Fruit fly (Drosophila melanogaster) whole organism, embryonic: ENCODE data around the gene bi.

Experiments used
- ATbp ChIP-seq: fragments of 200-800 bp; sonication (Bioruptor generic); optimal IDR thresholded peaks from 2 replicates; lab custom pipeline; 2017; ENCODE audit warnings: missing biosample characterization, mild to moderate bottlenecking, missing genetic modification characterization, missing genetic modification reagents
- Ada2b ChIP-seq: fragments of 200-800 bp; sonication (Bioruptor generic); IDR thresholded peaks from 2 replicates; pipeline ENCODE4 v1.3.6; 2022; ENCODE audit warnings: missing biosample characterization, missing genetic modification characterization
- B-H2 ChIP-seq: fragments of 200-800 bp; sonication (Bioruptor generic); optimal IDR thresholded peaks from 2 replicates; lab custom pipeline; 2018; ENCODE audit warnings: missing biosample characterization, mild to moderate bottlenecking, missing genetic modification characterization
- BtbVII ChIP-seq: fragments of 200-800 bp; sonication (Bioruptor generic); optimal IDR thresholded peaks from 3 replicates; lab custom pipeline; 2017; ENCODE audit warnings: missing biosample characterization, mild to moderate bottlenecking, missing genetic modification characterization
- CG10209 ChIP-seq: fragments of 200-800 bp; sonication (Bioruptor generic); optimal IDR thresholded peaks from 3 replicates; lab custom pipeline; 2017; ENCODE audit warnings: missing biosample characterization, mild to moderate bottlenecking, missing genetic modification characterization, missing genetic modification reagents
- CG10274 ChIP-seq: fragments of 200-800 bp; sonication (Bioruptor generic); optimal IDR thresholded peaks from 3 replicates; lab custom pipeline; 2017; ENCODE audit warnings: missing biosample characterization, mild to moderate bottlenecking, missing genetic modification characterization
- CG10431 ChIP-seq: fragments of 200-800 bp; sonication (Bioruptor generic); optimal IDR thresholded peaks from 3 replicates; lab custom pipeline; 2018; ENCODE audit warnings: missing biosample characterization, mild to moderate bottlenecking, missing genetic modification characterization
- CG11456 ChIP-seq: fragments of 200-800 bp; sonication (Bioruptor generic); IDR thresholded peaks from 3 replicates; pipeline ENCODE4 v1.3.6; 2022; ENCODE audit warnings: missing biosample characterization, missing genetic modification characterization
- CG12071 ChIP-seq: fragments of 200-800 bp; sonication (Bioruptor generic); optimal IDR thresholded peaks from 3 replicates; lab custom pipeline; 2018; ENCODE audit warnings: missing biosample characterization, mild to moderate bottlenecking, missing genetic modification characterization
- CG14441 ChIP-seq: fragments of 200-800 bp; sonication (Bioruptor generic); IDR thresholded peaks from 2 replicates; pipeline ENCODE4 v1.3.6; 2022; ENCODE audit warnings: missing biosample characterization, missing genetic modification characterization
- CG15011 ChIP-seq: fragments of 200-800 bp; sonication (Bioruptor generic); optimal IDR thresholded peaks from 3 replicates; lab custom pipeline; 2018; ENCODE audit warnings: missing biosample characterization, mild to moderate bottlenecking, missing genetic modification characterization
- CG1647 ChIP-seq: fragments of 200-800 bp; sonication (Bioruptor generic); optimal IDR thresholded peaks from 3 replicates; lab custom pipeline; 2016; ENCODE audit warnings: missing biosample characterization, missing genetic modification characterization
- CG16815 ChIP-seq: fragments of 200-800 bp; sonication (Bioruptor generic); optimal IDR thresholded peaks from 3 replicates; lab custom pipeline; 2017; ENCODE audit warnings: missing biosample characterization, mild to moderate bottlenecking, missing genetic modification characterization
- CG17361 ChIP-seq: fragments of 200-800 bp; sonication (Bioruptor generic); IDR thresholded peaks from 3 replicates; pipeline ENCODE4 v1.3.6; 2022; ENCODE audit warnings: missing biosample characterization, missing genetic modification characterization
- CG18262 ChIP-seq: fragments of 200-800 bp; optimal IDR thresholded peaks from 3 replicates; lab custom pipeline; 2019; ENCODE audit warnings: missing biosample characterization, mild to moderate bottlenecking, missing genetic modification characterization, moderate library complexity
- CG18619 ChIP-seq: fragments of 200-800 bp; sonication (Bioruptor generic); optimal IDR thresholded peaks from 3 replicates; lab custom pipeline; 2017; ENCODE audit warnings: missing biosample characterization, mild to moderate bottlenecking, missing genetic modification characterization
- CG30020 ChIP-seq: fragments of 200-800 bp; optimal IDR thresholded peaks from 2 replicates; lab custom pipeline; 2019; ENCODE audit warnings: missing biosample characterization, mild to moderate bottlenecking, missing genetic modification characterization, moderate library complexity
- CG30431 ChIP-seq: fragments of 200-800 bp; sonication (Bioruptor generic); optimal IDR thresholded peaks from 2 replicates; lab custom pipeline; 2017; ENCODE audit warnings: missing biosample characterization, missing genetic modification characterization
- CG3163 ChIP-seq: fragments of 200-800 bp; sonication (Bioruptor generic); optimal IDR thresholded peaks from 3 replicates; lab custom pipeline; 2016; ENCODE audit warnings: missing biosample characterization, missing genetic modification characterization
- CG32772 ChIP-seq: fragments of 200-800 bp; sonication (Bioruptor generic); IDR thresholded peaks from 2 replicates; pipeline ENCODE4 v1.3.6; 2022; ENCODE audit warnings: missing biosample characterization, missing genetic modification characterization
- CG33213 ChIP-seq: fragments of 200-800 bp; sonication (Bioruptor generic); optimal IDR thresholded peaks from 3 replicates; lab custom pipeline; 2016; ENCODE audit warnings: missing biosample characterization, missing genetic modification characterization
- CG3407 ChIP-seq: fragments of 200-800 bp; sonication (Bioruptor generic); optimal IDR thresholded peaks from 2 replicates; lab custom pipeline; 2018; ENCODE audit warnings: missing biosample characterization, mild to moderate bottlenecking, missing genetic modification characterization
- CG34422 ChIP-seq: fragments of 200-800 bp; sonication (Bioruptor generic); IDR thresholded peaks from 3 replicates; pipeline ENCODE4 v1.3.6; 2022; ENCODE audit warnings: missing biosample characterization, missing genetic modification characterization
- CG4617 ChIP-seq: fragments of 200-800 bp; sonication (Bioruptor generic); optimal IDR thresholded peaks from 3 replicates; lab custom pipeline; 2016; ENCODE audit warnings: missing biosample characterization, missing genetic modification characterization, borderline replicate concordance
- CG6175 ChIP-seq: fragments of 200-800 bp; sonication (Bioruptor generic); IDR thresholded peaks from 3 replicates; pipeline ENCODE4 v1.3.6; 2022; ENCODE audit warnings: missing biosample characterization, missing genetic modification characterization
- Deaf1 ChIP-seq: fragments of 200-800 bp; optimal IDR thresholded peaks from 3 replicates; lab custom pipeline; 2019; ENCODE audit warnings: missing biosample characterization, mild to moderate bottlenecking, missing genetic modification characterization, moderate library complexity
- Dek ChIP-seq: fragments of 200-800 bp; sonication (Bioruptor generic); optimal IDR thresholded peaks from 3 replicates; lab custom pipeline; 2019; ENCODE audit warnings: missing biosample characterization, mild to moderate bottlenecking, missing genetic modification characterization, moderate library complexity
- Dip3 ChIP-seq: fragments of 200-800 bp; sonication (Bioruptor generic); optimal IDR thresholded peaks from 3 replicates; lab custom pipeline; 2016; ENCODE audit warnings: missing biosample characterization, missing genetic modification characterization
- Dref ChIP-seq: fragments of 200-800 bp; sonication (Bioruptor generic); IDR thresholded peaks from 2 replicates; pipeline ENCODE4 v1.3.6; 2022; ENCODE audit warnings: missing biosample characterization, missing genetic modification characterization
- HLH3B ChIP-seq: fragments of 200-800 bp; sonication (Bioruptor generic); IDR thresholded peaks from 2 replicates; pipeline ENCODE4 v1.3.6; 2022; ENCODE audit warnings: missing biosample characterization, missing genetic modification characterization
- Lpt ChIP-seq: fragments of >200 bp; optimal IDR thresholded peaks from 2 replicates; lab custom pipeline; 2018; ENCODE audit warnings: missing biosample characterization, missing genetic modification characterization
- MESR4 ChIP-seq: fragments of 200-800 bp; sonication (Bioruptor generic); optimal IDR thresholded peaks from 2 replicates; lab custom pipeline; 2018; ENCODE audit warnings: missing biosample characterization, mild to moderate bottlenecking, missing genetic modification characterization, moderate library complexity
- amos ChIP-seq: fragments of 200-800 bp; sonication (Bioruptor generic); IDR thresholded peaks from 2 replicates; pipeline ENCODE4 v1.3.6; 2022; ENCODE audit warnings: missing biosample characterization, missing genetic modification characterization; ENCODE audit not compliant: partially characterized antibody
- cwo ChIP-seq: fragments of 200-800 bp; sonication (Bioruptor generic); optimal IDR thresholded peaks from 3 replicates; lab custom pipeline; 2017; ENCODE audit warnings: missing biosample characterization, missing genetic modification characterization, mild to moderate bottlenecking, moderate library complexity, missing genetic modification reagents
- disco-r ChIP-seq: fragments of 200-800 bp; sonication (Bioruptor generic); optimal IDR thresholded peaks from 2 replicates; lab custom pipeline; 2016; ENCODE audit warnings: missing biosample characterization, missing genetic modification characterization
- dysf ChIP-seq: fragments of 200-800 bp; sonication (Bioruptor generic); IDR thresholded peaks from 3 replicates; pipeline ENCODE4 v1.3.6; 2022; ENCODE audit warnings: missing biosample characterization, missing genetic modification characterization
- exex ChIP-seq: fragments of 200-800 bp; sonication (Bioruptor generic); optimal IDR thresholded peaks from 4 replicates; lab custom pipeline; 2018; ENCODE audit warnings: missing biosample characterization, mild to moderate bottlenecking, missing genetic modification characterization, moderate library complexity
- gsb ChIP-seq: fragments of 200-800 bp; sonication (Bioruptor generic); IDR thresholded peaks from 2 replicates; pipeline ENCODE4 v1.3.6; 2022; ENCODE audit warnings: missing biosample characterization, missing genetic modification characterization
- ham ChIP-seq: fragments of 200-800 bp; sonication (Bioruptor generic); IDR thresholded peaks from 2 replicates; pipeline ENCODE4 v1.3.6; 2022; ENCODE audit warnings: missing biosample characterization, missing genetic modification characterization
- her ChIP-seq: fragments of 200-800 bp; sonication (Bioruptor generic); optimal IDR thresholded peaks from 2 replicates; lab custom pipeline; 2016; ENCODE audit warnings: missing biosample characterization, missing genetic modification characterization
- ind ChIP-seq: fragments of 200-800 bp; sonication (Bioruptor generic); optimal IDR thresholded peaks from 3 replicates; lab custom pipeline; 2016; ENCODE audit warnings: missing biosample characterization, missing genetic modification characterization
- jing ChIP-seq: fragments of 200-800 bp; sonication (Bioruptor generic); optimal IDR thresholded peaks from 2 replicates; lab custom pipeline; 2018; ENCODE audit warnings: missing biosample characterization, mild to moderate bottlenecking, missing genetic modification characterization
- ken ChIP-seq: fragments of 200-800 bp; sonication (Bioruptor generic); IDR thresholded peaks from 3 replicates; pipeline ENCODE4 v1.3.6; 2022; ENCODE audit warnings: missing biosample characterization, missing genetic modification characterization
- kni ChIP-seq: fragments of 200-800 bp; sonication (Bioruptor generic); optimal IDR thresholded peaks from 3 replicates; lab custom pipeline; 2017; ENCODE audit warnings: mild to moderate bottlenecking, missing biosample characterization, missing genetic modification reagents, missing genetic modification characterization
- knrl ChIP-seq: fragments of 200-800 bp; sonication (Bioruptor generic); IDR thresholded peaks from 3 replicates; pipeline ENCODE4 v1.3.6; 2022; ENCODE audit warnings: missing biosample characterization, missing genetic modification characterization; ENCODE audit not compliant: partially characterized antibody
- prd ChIP-seq, 3 experiments: fragments of >200 bp in 2 of 3; fragments of 200-800 bp in 1 of 3; sonication (Bioruptor generic) in 1 of 3; optimal IDR thresholded peaks in 2 of 3; IDR thresholded peaks in 1 of 3; 2 replicates in 2 of 3; 3 replicates in 1 of 3; pipeline versions ENCODE4 v1.3.6 to Lab custom; 2017 to 2022; ENCODE audit warnings: missing biosample characterization in 1 of 3, missing genetic modification characterization in 1 of 3
- row ChIP-seq: fragments of 200-800 bp; sonication (Bioruptor generic); IDR thresholded peaks from 3 replicates; pipeline ENCODE4 v1.3.6; 2022; ENCODE audit warnings: missing biosample characterization, missing genetic modification characterization
- tio ChIP-seq: fragments of 200-800 bp; sonication (Bioruptor generic); optimal IDR thresholded peaks from 2 replicates; lab custom pipeline; 2017; ENCODE audit warnings: missing biosample characterization, missing genetic modification characterization, inconsistent platforms
- tll ChIP-seq, 2 experiments: fragments of 200-800 bp in 1 of 2; fragments of >200 bp in 1 of 2; sonication (Bioruptor generic) in 1 of 2; optimal IDR thresholded peaks; 2 replicates each; lab custom pipeline; 2017 to 2019; ENCODE audit warnings: missing biosample characterization in 2 of 2, missing genetic modification characterization in 2 of 2, mild to moderate bottlenecking in 1 of 2, moderate library complexity in 1 of 2
- tna ChIP-seq: fragments of 200-800 bp; sonication (Bioruptor generic); IDR thresholded peaks from 2 replicates; pipeline ENCODE4 v1.3.6; 2022; ENCODE audit warnings: missing biosample characterization, missing genetic modification characterization; ENCODE audit not compliant: partially characterized antibody

bi gene

dm6 chrX:4507121-4507520, 94.5 kb downstream of the bi start (continued):
- no peak for TF ChIP-seq tll (GFP tag; optimal IDR thresholded peaks at IDR 0.05; lab: Kevin White, UChicago)
- TF ChIP-seq CG16815 (GFP tag; lab: Kevin White, UChicago): peak; percentile 30
- no peak for TF ChIP-seq prd (optimal IDR thresholded peaks at IDR 0.05; lab: Kevin White, UChicago)
- TF ChIP-seq prd (GFP tag; IDR thresholded peaks at IDR 0.05; lab: Robert Waterston, UW): peak; percentile 72; the same call in 2 of the 3 replicates
- 0 out of 3 replicates have a peak, but pooled peaks have one; percentile 16 for TF ChIP-seq CG17361 (GFP tag; lab: Robert Waterston, UW)
- TF ChIP-seq exex (tag; lab: Kevin White, UChicago): no peak
- peak; percentile 12 for TF ChIP-seq Dek
- no peak for TF ChIP-seq CG1647
- TF ChIP-seq HLH3B (GFP tag; lab: Robert Waterston, UW): peak; percentile 41; the same call in 1 of the 2 replicates
- peak; percentile 46; the same call in 2 of the 3 replicates for TF ChIP-seq dysf (GFP tag; lab: Robert Waterston, UW)
- TF ChIP-seq CG33213 (GFP tag; lab: Kevin White, UChicago): peak; percentile 42
- TF ChIP-seq MESR4 (GFP tag; lab: Kevin White, UChicago): no peak
- TF ChIP-seq CG12071 (GFP tag; lab: Kevin White, UChicago): peak; percentile 48
- TF ChIP-seq knrl (GFP tag; lab: Robert Waterston, UW): no peak
- peak; percentile 61 for TF ChIP-seq CG14441 (GFP tag; lab: Robert Waterston, UW)
- TF ChIP-seq row: no peak
- peak; percentile 32 for TF ChIP-seq ind
- no peak for TF ChIP-seq cwo (GFP tag; lab: Kevin White, UChicago)
- TF ChIP-seq kni (GFP tag; lab: Kevin White, UChicago): peak; percentile 13
- TF ChIP-seq Deaf1: no peak
- peak; percentile 64 for TF ChIP-seq ATbp (GFP tag; lab: Kevin White, UChicago)
- TF ChIP-seq CG3407 (GFP tag; lab: Kevin White, UChicago): peak; percentile 56
- TF ChIP-seq her (GFP tag; lab: Kevin White, UChicago): peak; percentile 10
- no peak for TF ChIP-seq CG15011
- TF ChIP-seq ken: peak; percentile 77
- peak; percentile 6 for TF ChIP-seq CG3163
- 0 out of 3 replicates have a peak, but pooled peaks have one; percentile 48 for TF ChIP-seq CG34422
- peak; percentile 35 for TF ChIP-seq disco-r (GFP tag; lab: Kevin White, UChicago)
- TF ChIP-seq tna (GFP tag; lab: Robert Waterston, UW): no peak
- TF ChIP-seq Ada2b (GFP tag; lab: Robert Waterston, UW): peak; percentile 24; the same call in 1 of the 2 replicates
- no peak for TF ChIP-seq Dref (GFP tag; lab: Robert Waterston, UW)
- no peak for TF ChIP-seq tio
- TF ChIP-seq CG6175 (GFP tag; lab: Robert Waterston, UW): no peak
- TF ChIP-seq CG10209 (GFP tag; lab: Kevin White, UChicago): peak; percentile 8
- peak; percentile 49 for TF ChIP-seq jing (GFP tag; lab: Kevin White, UChicago)
- TF ChIP-seq CG18619 (GFP tag; lab: Kevin White, UChicago): peak; percentile 47
- TF ChIP-seq Dip3 (GFP tag; lab: Kevin White, UChicago): no peak
- no peak for TF ChIP-seq ham (GFP tag; lab: Robert Waterston, UW)
- peak; percentile 83; the same call in 2 of the 3 replicates for TF ChIP-seq CG11456 (GFP tag; lab: Robert Waterston, UW)
- TF ChIP-seq B-H2 (GFP tag; lab: Kevin White, UChicago): no peak
- TF ChIP-seq CG30431 (GFP tag; lab: Kevin White, UChicago): peak; percentile 36
- peak; percentile 43 for TF ChIP-seq Lpt (GFP tag; lab: Kevin White, UChicago)
- TF ChIP-seq gsb: 0 out of 2 replicates have a peak, but pooled peaks have one; percentile 6
- no peak for TF ChIP-seq CG10274
- TF ChIP-seq CG32772: peak; percentile 75
- peak; percentile 46 for TF ChIP-seq CG18262 (tag; lab: Kevin White, UChicago)
- peak; percentile 81 for TF ChIP-seq CG10431 (GFP tag; lab: Kevin White, UChicago)
- no peak for TF ChIP-seq amos (GFP tag; lab: Robert Waterston, UW)
- no peak for TF ChIP-seq CG30020 (tag; lab: Kevin White, UChicago)
- TF ChIP-seq CG4617 (GFP tag; lab: Kevin White, UChicago): peak; percentile 21
- no peak for TF ChIP-seq BtbVII (GFP tag; lab: Kevin White, UChicago)
